Fruit fly (Drosophila melanogaster) whole organism, prepupa: ENCODE data around the gene Sec23.
A peak's percentile ranks its signal among the peaks of the same experiment; 100 is the strongest.

Experiments used
- Blimp-1 ChIP-seq: fragments of 200-800 bp; sonication (Bioruptor generic); optimal IDR thresholded peaks from 3 replicates; lab custom pipeline; 2017; ENCODE audit warnings: missing biosample characterization, missing genetic modification characterization, mild to moderate bottlenecking, moderate library complexity, missing genetic modification reagents
- CG10631 ChIP-seq: fragments of 200-800 bp; sonication (Bioruptor generic); optimal IDR thresholded peaks from 2 replicates; lab custom pipeline; 2016; ENCODE audit warnings: missing biosample characterization, missing genetic modification characterization
- CG11294 ChIP-seq: fragments of 200-800 bp; sonication (Bioruptor generic); IDR thresholded peaks from 2 replicates; pipeline ENCODE4 v1.3.6; 2022; ENCODE audit warnings: missing biosample characterization, missing genetic modification characterization
- CG11902 ChIP-seq: fragments of 200-800 bp; sonication (Bioruptor generic); optimal IDR thresholded peaks from 3 replicates; lab custom pipeline; 2016; ENCODE audit warnings: missing biosample characterization, missing genetic modification characterization
- CG15336 ChIP-seq: fragments of 200-800 bp; sonication (Bioruptor generic); IDR thresholded peaks from 2 replicates; pipeline ENCODE4 v1.3.6; 2022; ENCODE audit warnings: missing biosample characterization, missing genetic modification characterization
- CG1621 ChIP-seq: fragments of 200-800 bp; sonication (Bioruptor generic); optimal IDR thresholded peaks from 3 replicates; lab custom pipeline; 2018; ENCODE audit warnings: missing biosample characterization, mild to moderate bottlenecking, missing genetic modification characterization
- CG31627 ChIP-seq: fragments of 200-800 bp; sonication (Bioruptor generic); optimal IDR thresholded peaks from 3 replicates; lab custom pipeline; 2016; ENCODE audit warnings: missing biosample characterization, missing genetic modification characterization
- CG32006 ChIP-seq: fragments of 200-800 bp; sonication (Bioruptor generic); optimal IDR thresholded peaks from 3 replicates; lab custom pipeline; 2017; ENCODE audit warnings: missing biosample characterization, mild to moderate bottlenecking, missing genetic modification characterization
- CG34406 ChIP-seq: fragments of 200-800 bp; sonication (Bioruptor generic); optimal IDR thresholded peaks from 3 replicates; lab custom pipeline; 2016; ENCODE audit warnings: missing biosample characterization, missing genetic modification characterization
- CG4318 ChIP-seq: fragments of 200-800 bp; sonication (Bioruptor generic); optimal IDR thresholded peaks from 3 replicates; lab custom pipeline; 2017; ENCODE audit warnings: missing biosample characterization, mild to moderate bottlenecking, missing genetic modification characterization
- CG6163 ChIP-seq: fragments of 200-800 bp; sonication (Bioruptor generic); IDR thresholded peaks from 3 replicates; pipeline ENCODE4 v1.3.6; 2022; ENCODE audit warnings: missing biosample characterization, missing genetic modification characterization
- CG6276 ChIP-seq: fragments of 200-800 bp; sonication (Bioruptor generic); optimal IDR thresholded peaks from 2 replicates; lab custom pipeline; 2017; ENCODE audit warnings: missing biosample characterization, mild to moderate bottlenecking, missing genetic modification characterization
- CG6808 ChIP-seq: fragments of 200-800 bp; sonication (Bioruptor generic); optimal IDR thresholded peaks from 3 replicates; lab custom pipeline; 2017; ENCODE audit warnings: missing biosample characterization, missing genetic modification characterization, mild to moderate bottlenecking, moderate library complexity, missing genetic modification reagents
- CG6854 ChIP-seq: fragments of 200-800 bp; sonication (Bioruptor generic); optimal IDR thresholded peaks from 2 replicates; lab custom pipeline; 2017; ENCODE audit warnings: missing biosample characterization, mild to moderate bottlenecking, missing genetic modification characterization
- CG7368 ChIP-seq: fragments of 200-800 bp; sonication (Bioruptor generic); optimal IDR thresholded peaks from 3 replicates; lab custom pipeline; 2016; ENCODE audit warnings: missing biosample characterization, missing genetic modification characterization
- CG8632 ChIP-seq: fragments of 200-800 bp; sonication (Bioruptor generic); optimal IDR thresholded peaks from 3 replicates; lab custom pipeline; 2016; ENCODE audit warnings: missing biosample characterization, missing genetic modification characterization
- Eip75B ChIP-seq: fragments of 200-800 bp; sonication (Bioruptor generic); optimal IDR thresholded peaks from 3 replicates; lab custom pipeline; 2016; ENCODE audit warnings: missing biosample characterization, missing genetic modification characterization
- Eip78C ChIP-seq: fragments of 200-800 bp; sonication (Bioruptor generic); peaks from one replicate; lab custom pipeline; 2016; ENCODE audit warnings: missing biosample characterization, missing genetic modification characterization
- Eip93F ChIP-seq: fragments of 200-800 bp; sonication (Bioruptor generic); optimal IDR thresholded peaks from 2 replicates; lab custom pipeline; 2016; ENCODE audit warnings: missing biosample characterization, mild to moderate bottlenecking, missing genetic modification characterization
- Ets21C ChIP-seq: fragments of 200-800 bp; sonication (Bioruptor generic); optimal IDR thresholded peaks from 3 replicates; lab custom pipeline; 2016; ENCODE audit warnings: missing biosample characterization, missing genetic modification characterization
- Gug ChIP-seq: fragments of 200-800 bp; sonication (Bioruptor generic); IDR thresholded peaks from 2 replicates; pipeline ENCODE4 v1.3.6; 2022; ENCODE audit warnings: missing biosample characterization, missing genetic modification characterization
- Hr39 ChIP-seq: fragments of 200-800 bp; sonication (Bioruptor generic); optimal IDR thresholded peaks from 2 replicates; lab custom pipeline; 2016; ENCODE audit warnings: missing biosample characterization, missing genetic modification characterization
- OdsH ChIP-seq: fragments of 200-800 bp; sonication (Bioruptor generic); optimal IDR thresholded peaks from 3 replicates; lab custom pipeline; 2016; ENCODE audit warnings: missing biosample characterization, missing genetic modification characterization
- Sox102F ChIP-seq: fragments of 200-800 bp; sonication (Bioruptor generic); optimal IDR thresholded peaks from 2 replicates; lab custom pipeline; 2016; ENCODE audit warnings: missing biosample characterization, mild to moderate bottlenecking, missing genetic modification characterization
- Sox14 ChIP-seq: fragments of 200-800 bp; sonication (Bioruptor generic); optimal IDR thresholded peaks from 3 replicates; lab custom pipeline; 2016; ENCODE audit warnings: missing biosample characterization, missing genetic modification characterization
- Sox15 ChIP-seq: fragments of 200-800 bp; sonication (Bioruptor generic); optimal IDR thresholded peaks from 3 replicates; lab custom pipeline; 2016; ENCODE audit warnings: missing biosample characterization, missing genetic modification characterization
- acj6 ChIP-seq: fragments of 200-800 bp; sonication (Bioruptor generic); optimal IDR thresholded peaks from 3 replicates; lab custom pipeline; 2016; ENCODE audit warnings: missing biosample characterization, missing genetic modification characterization
- dsx ChIP-seq: fragments of 200-800 bp; optimal IDR thresholded peaks from 3 replicates; lab custom pipeline; 2019; ENCODE audit warnings: missing biosample characterization, mild to moderate bottlenecking, missing genetic modification characterization, moderate library complexity; ENCODE audit not compliant: poor library complexity, severe bottlenecking
- eg ChIP-seq: fragments of 200-800 bp; sonication (Bioruptor generic); IDR thresholded peaks from 3 replicates; pipeline ENCODE4 v1.3.6; 2022; ENCODE audit warnings: missing biosample characterization, missing genetic modification characterization
- esn ChIP-seq: fragments of 200-800 bp; sonication (Bioruptor generic); optimal IDR thresholded peaks from 2 replicates; lab custom pipeline; 2016; ENCODE audit warnings: missing biosample characterization, mild to moderate bottlenecking, missing genetic modification characterization, moderate library complexity
- fd59A ChIP-seq: fragments of 200-800 bp; sonication (Bioruptor generic); optimal IDR thresholded peaks from 2 replicates; lab custom pipeline; 2017; ENCODE audit warnings: missing biosample characterization, mild to moderate bottlenecking, missing genetic modification characterization, missing genetic modification reagents
- fd85E ChIP-seq: fragments of 200-800 bp; sonication (Bioruptor generic); optimal IDR thresholded peaks from 3 replicates; lab custom pipeline; 2016; ENCODE audit warnings: missing biosample characterization, missing genetic modification characterization
- pdm3 ChIP-seq: fragments of 200-800 bp; sonication (Bioruptor generic); optimal IDR thresholded peaks from 3 replicates; lab custom pipeline; 2016; ENCODE audit warnings: missing biosample characterization, missing genetic modification characterization
- ss ChIP-seq, 2 experiments: fragments of 200-800 bp; sonication (Bioruptor generic); optimal IDR thresholded peaks; 2 replicates in 1 of 2; 3 replicates in 1 of 2; lab custom pipeline; 2017 to 2018; ENCODE audit warnings: mild to moderate bottlenecking in 2 of 2, missing biosample characterization in 2 of 2, missing genetic modification characterization in 2 of 2, moderate library complexity in 1 of 2
- svp ChIP-seq: fragments of 200-800 bp; sonication (Bioruptor generic); peaks from one replicate; lab custom pipeline; 2016; ENCODE audit warnings: missing biosample characterization, missing genetic modification characterization
- vri ChIP-seq: fragments of 200-800 bp; sonication (Bioruptor generic); optimal IDR thresholded peaks from 3 replicates; lab custom pipeline; 2016; ENCODE audit warnings: missing biosample characterization, mild to moderate bottlenecking, missing genetic modification characterization

Sec23 gene

dm6 chr3R:5606477-5606876, 42.4 kb upstream of the Sec23 start, which contains the start of gene asl (continued):
- TF ChIP-seq Sox15: peak; percentile 8
- TF ChIP-seq CG34406 (GFP tag; lab: Kevin White, UChicago): no peak
- TF ChIP-seq Sox14: peak; percentile 64
- TF ChIP-seq CG6808 (GFP tag; lab: Kevin White, UChicago): peak; percentile 11
- no peak for TF ChIP-seq Sox102F (GFP tag; lab: Kevin White, UChicago)
- TF ChIP-seq OdsH (GFP tag; lab: Kevin White, UChicago): no peak
- TF ChIP-seq ss (GFP tag; optimal IDR thresholded peaks at IDR 0.05; lab: Kevin White, UChicago): no peak
- TF ChIP-seq CG15336: peak; percentile 44
- peak; percentile 90 for TF ChIP-seq Eip78C
- no peak for TF ChIP-seq fd59A (GFP tag; lab: Kevin White, UChicago)
- TF ChIP-seq fd85E: no peak
- TF ChIP-seq Hr39 (GFP tag; lab: Kevin White, UChicago): peak; percentile 64
- TF ChIP-seq Eip93F (GFP tag; lab: Kevin White, UChicago): peak; percentile 70
- TF ChIP-seq Ets21C (GFP tag; lab: Kevin White, UChicago): peak; percentile 20

- TF ChIP-seq CG1621 (no peak), CG6854 (GFP tag; lab: Kevin White, UChicago) (no peak), CG7368 (no peak)
These were observed 40.4 kb upstream of the Sec23 start for dm6 chr3R:5608422-5608821.

- TF ChIP-seq Blimp-1 (GFP tag; lab: Kevin White, UChicago) (no peak), CG11902 (no peak), CG11294 (GFP tag; lab: Robert Waterston, UW) (no peak), vri (peak; percentile 11), eg (GFP tag; lab: Robert Waterston, UW) (no peak), CG4318 (no peak)
- TF ChIP-seq, all 60 proteins: peak for 1
These were observed 38.2 kb upstream of the Sec23 start for dm6 chr3R:5610656-5611055.

dm6 chr3R:5611167-5611566, 37.7 kb upstream of the Sec23 start:
- TF ChIP-seq svp: no peak
- peak; percentile 14 for TF ChIP-seq Sox14
- no peak for TF ChIP-seq pdm3 (GFP tag; lab: Kevin White, UChicago)
- no peak for TF ChIP-seq CG31627 (GFP tag; lab: Kevin White, UChicago)
- TF ChIP-seq esn (GFP tag; lab: Kevin White, UChicago): no peak
- no peak for TF ChIP-seq CG8632 (GFP tag; lab: Kevin White, UChicago)
- no peak for TF ChIP-seq dsx (GFP tag; lab: Kevin White, UChicago)
- TF ChIP-seq CG11902: no peak
- TF ChIP-seq ss (GFP tag; optimal IDR thresholded peaks at IDR 0.05; lab: Kevin White, UChicago): no peak
- no peak for TF ChIP-seq CG10631 (GFP tag; lab: Kevin White, UChicago)
- TF ChIP-seq CG34406 (GFP tag; lab: Kevin White, UChicago): no peak
- no peak for TF ChIP-seq Hr39 (GFP tag; lab: Kevin White, UChicago)
- no peak for TF ChIP-seq acj6 (GFP tag; lab: Kevin White, UChicago)
- TF ChIP-seq Sox102F (GFP tag; lab: Kevin White, UChicago): no peak
- peak; percentile 35 for TF ChIP-seq Eip75B (GFP tag; lab: Kevin White, UChicago)
- peak; percentile 65 for TF ChIP-seq Eip78C
- no peak for TF ChIP-seq CG32006 (GFP tag; lab: Kevin White, UChicago)
- no peak for TF ChIP-seq CG6276
- no peak for TF ChIP-seq Gug (GFP tag; lab: Robert Waterston, UW)
- peak; percentile 75 for TF ChIP-seq CG6163 (GFP tag; lab: Robert Waterston, UW)
